Worm (Caenorhabditis elegans): ENCODE data around the gene fipr-21.

- TF ChIP-seq fos-1 (tag; optimal IDR thresholded peaks at IDR 0.05) = no peak
- no peak for TF ChIP-seq C04F5.9 (tag; optimal IDR thresholded peaks at IDR 0.05)
- TF ChIP-seq unc-62 (GFP tag; optimal IDR thresholded peaks at IDR 0.05) = no peak
- TF ChIP-seq hlh-17 (GFP tag; optimal IDR thresholded peaks at IDR 0.05; ENCODE audit: borderline replicate concordance) = no peak
Measured at ce11 chrX:10310366-10310765, 6.0 kb downstream of the fipr-21 start, which contains the start of gene F41E7.6.
